Worm (Caenorhabditis elegans): Measurements from ENCODE around the gene Y61B8A.6.

Y61B8A.6 gene

DNA sequence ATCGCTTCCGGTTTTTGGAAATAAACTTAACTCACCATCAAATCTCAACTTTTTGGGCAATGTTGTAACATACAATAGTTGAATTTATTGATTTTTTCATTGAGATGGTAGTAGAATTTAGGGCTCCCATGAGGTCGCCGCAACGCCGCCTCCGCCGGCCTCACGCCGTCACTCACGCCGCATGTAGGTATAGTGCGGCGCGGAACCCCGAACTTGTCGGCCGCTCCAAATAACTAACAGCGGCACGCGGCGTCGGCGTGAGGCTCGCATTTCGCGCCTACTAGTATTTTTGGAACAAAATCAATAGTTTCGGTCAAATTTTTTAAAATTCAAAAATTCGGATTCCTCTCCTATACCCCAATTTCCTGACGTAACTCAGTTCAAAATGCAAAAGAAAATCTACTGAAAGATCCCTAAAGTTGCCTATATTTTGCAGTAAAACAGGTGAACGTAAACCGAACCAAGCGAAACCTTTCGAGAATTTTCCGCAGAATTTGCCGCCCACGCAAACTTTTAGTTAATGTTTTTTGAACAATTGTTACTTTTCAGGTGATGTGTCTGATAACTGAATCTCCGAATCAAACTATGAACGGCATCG, at the start of gene Y61B8A.6:
TSS of gene Y61B8A.6 (plus strand) at position 548 of the 598 bp plus-strand sequence.
- TF ChIP-seq unc-62 (GFP tag; optimal IDR thresholded peaks at IDR 0.05): no peak

DNA sequence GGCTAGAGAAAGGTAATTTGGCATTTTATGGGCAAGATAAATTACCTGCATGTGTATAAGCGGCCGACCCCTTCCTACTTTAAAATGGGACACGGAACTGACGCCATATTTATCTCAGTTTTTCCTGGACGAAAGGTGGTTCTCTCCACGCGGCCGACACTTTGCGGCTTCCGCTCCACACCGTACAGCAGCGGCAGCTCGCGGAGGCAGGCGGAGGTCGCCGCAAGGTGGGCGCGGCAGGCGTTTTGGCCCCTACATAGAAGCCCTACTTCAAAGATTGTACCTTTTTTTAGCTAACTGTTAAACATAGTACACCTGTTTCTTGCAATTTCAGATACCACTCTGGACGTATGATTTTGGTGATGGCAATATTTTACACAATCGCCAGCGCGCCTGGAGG, 45.2 kb upstream of the Y61B8A.6 start:
- TF ChIP-seq unc-62 (GFP tag; optimal IDR thresholded peaks at IDR 0.05): no peak

DNA sequence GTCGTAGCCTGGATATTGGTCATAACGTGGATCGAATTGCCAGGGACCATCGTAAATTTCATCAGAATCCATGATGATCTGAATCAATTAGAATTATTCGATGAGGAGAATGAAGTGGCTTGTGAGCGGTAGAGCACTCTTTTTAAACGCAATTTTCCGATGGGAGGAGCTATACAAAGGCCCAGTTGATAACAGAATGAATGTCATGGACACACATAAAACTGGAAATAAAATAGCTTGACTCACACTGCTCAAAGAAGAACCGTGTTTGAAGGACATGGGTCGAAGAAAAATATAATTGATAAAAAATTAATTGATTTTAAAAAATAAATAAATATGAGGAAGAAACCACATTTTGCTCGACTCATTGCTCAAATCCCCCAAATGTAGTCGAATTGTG, 43.7 kb upstream of the Y61B8A.6 start, which contains the start of gene Y68A4A.13:
TSS of gene Y68A4A.13 (minus strand) at position 101 of the 400 bp plus-strand sequence.
- no peak for TF ChIP-seq unc-62 (GFP tag; optimal IDR thresholded peaks at IDR 0.05)

DNA sequence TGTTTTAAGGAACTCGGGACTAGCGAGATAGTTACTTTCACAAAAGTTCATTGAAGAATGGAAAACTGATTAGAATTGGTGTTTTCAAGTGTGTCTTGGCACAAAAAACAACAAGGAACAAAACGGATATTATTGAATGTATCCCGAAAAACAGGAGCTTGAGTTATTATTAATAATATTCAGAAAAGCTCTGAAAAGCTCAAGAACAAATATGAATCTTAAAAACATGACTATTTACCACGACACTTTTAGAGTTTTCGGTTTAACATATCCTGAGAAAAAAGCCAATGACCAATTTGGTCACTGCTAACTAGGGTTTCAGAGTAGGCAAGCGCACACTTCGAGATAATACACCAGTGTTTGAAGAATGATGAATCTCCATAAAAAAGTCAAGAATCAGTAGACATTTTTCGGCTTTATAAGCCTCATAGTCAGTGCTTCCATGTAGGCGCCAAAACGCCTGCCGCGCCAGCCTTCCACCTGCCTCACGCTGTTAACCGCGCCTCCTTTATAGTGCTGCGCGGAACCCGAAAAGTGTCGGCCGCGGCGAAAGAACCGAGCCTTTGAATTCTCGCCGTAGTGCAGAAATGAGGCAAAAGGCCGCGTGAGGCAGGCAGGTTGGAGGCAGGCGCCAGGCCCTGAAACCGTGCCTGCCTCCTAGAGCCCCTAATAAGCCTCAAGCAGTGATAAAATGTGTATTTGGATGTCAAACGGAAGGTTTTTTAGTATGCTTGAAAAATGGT, 39.6 kb upstream of the Y61B8A.6 start, which contains the start of gene srh-236:
TSS of gene srh-236 (minus strand) at position 51 of the 743 bp plus-strand sequence.
- no peak for TF ChIP-seq unc-62 (GFP tag; optimal IDR thresholded peaks at IDR 0.05)

DNA sequence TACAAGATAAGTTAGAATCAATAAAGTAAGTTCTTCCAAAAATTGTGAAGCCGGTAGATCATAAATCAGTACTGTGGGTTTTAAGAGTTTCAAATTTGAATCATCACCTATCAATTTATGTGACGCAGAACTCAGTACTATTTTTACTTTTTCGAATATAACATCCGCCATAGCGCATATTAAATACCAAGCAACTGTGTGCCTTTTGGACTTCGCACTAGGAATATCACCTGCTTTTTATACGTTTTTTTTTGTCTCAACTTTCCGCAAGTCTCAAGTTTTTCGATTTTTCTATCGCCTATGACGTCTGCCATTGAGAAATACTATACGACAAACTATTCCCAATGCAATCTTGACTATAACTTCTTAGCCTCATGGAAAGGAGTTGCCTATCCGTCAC, 39.0 kb upstream of the Y61B8A.6 start, which contains the start of gene srh-113:
TSS of gene srh-113 (plus strand) at position 301 of the 400 bp plus-strand sequence.
- no peak for TF ChIP-seq unc-62 (GFP tag; optimal IDR thresholded peaks at IDR 0.05)

DNA sequence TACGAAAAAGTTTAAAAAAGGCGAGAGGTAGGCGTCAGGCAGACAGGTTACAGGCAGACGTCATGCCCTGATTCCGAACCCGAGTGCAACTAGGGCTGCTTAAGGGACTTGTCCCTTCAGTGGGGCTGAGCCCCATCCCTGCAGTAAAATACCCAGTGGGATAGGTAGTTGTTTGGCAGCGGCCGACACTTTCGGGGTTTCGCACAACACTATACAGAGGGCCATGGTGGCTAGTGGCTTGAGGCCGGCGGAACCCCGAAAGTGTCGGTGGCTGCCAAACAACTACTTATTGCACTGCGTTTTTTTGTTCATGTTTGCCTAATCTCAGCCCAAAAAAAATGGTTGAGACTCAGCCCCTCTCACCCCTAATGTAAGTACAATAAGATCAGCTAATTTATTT, 36.1 kb upstream of the Y61B8A.6 start:
- TF ChIP-seq unc-62 (GFP tag; optimal IDR thresholded peaks at IDR 0.05): no peak

DNA sequence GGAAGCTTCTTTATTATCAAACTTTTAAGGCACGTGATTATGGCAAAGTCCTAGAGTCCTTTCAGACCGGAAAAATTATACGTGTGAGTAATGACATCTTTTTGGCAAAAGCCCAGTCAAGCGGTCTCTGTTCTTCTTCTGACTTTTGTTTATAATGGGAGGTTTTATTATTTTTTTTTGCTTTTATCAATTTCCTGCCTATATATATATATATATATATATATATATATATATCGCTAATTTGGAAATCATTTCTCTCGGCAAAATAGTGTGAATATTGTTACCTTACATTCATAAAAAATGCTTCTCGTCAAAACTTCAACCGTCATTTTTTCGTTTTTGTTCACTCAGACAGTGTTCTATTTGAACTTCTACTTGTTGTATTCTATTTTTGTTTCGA, 34.0 kb upstream of the Y61B8A.6 start, which contains the start of gene srbc-62:
TSS of gene srbc-62 (plus strand) at position 301 of the 400 bp plus-strand sequence.
- TF ChIP-seq unc-62 (GFP tag; optimal IDR thresholded peaks at IDR 0.05): no peak

DNA sequence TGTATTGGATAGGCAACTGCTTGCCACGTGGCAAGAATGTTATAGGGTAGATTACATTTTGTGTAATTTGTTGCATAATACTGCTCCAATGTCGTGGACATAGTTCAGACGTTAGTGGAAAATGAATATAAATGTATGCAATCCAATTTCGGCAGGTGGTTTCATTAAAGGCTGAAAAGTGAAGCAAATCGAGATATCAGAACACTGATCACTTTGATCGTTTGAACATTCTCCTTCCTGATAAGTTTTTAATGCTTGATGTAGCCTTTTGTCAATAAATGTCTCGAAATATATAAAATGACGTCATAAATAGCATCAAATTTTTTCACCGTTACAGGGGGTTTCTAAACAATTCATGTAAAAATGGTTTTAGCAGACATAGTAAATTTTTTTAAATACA, 31.4 kb upstream of the Y61B8A.6 start, which contains the start of gene srh-109:
TSS of gene srh-109 (minus strand) at position 101 of the 400 bp plus-strand sequence.
- TF ChIP-seq unc-62 (GFP tag; optimal IDR thresholded peaks at IDR 0.05): no peak

DNA sequence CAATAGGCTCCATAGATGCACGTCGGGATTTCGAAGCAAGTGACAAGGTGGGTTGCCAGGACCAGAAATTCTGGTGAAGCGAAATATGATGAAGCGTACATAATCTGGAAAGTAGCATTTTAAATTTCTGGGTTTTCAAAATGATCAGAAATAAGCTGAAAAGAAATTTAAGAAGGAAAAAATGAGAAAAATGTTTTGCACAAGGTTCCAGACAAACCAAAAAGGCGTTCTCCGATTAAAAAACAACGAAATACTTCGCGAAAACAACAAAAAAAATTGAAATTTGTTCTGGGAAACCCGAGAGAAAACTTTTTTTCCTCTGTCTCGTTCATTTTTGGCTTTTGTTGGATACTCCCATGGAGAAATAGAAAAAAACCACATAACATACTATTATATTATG, 28.4 kb upstream of the Y61B8A.6 start, which contains the start of gene srh-252:
TSS of gene srh-252 (minus strand) at position 101 of the 400 bp plus-strand sequence.
- TF ChIP-seq unc-62 (GFP tag; optimal IDR thresholded peaks at IDR 0.05): no peak

DNA sequence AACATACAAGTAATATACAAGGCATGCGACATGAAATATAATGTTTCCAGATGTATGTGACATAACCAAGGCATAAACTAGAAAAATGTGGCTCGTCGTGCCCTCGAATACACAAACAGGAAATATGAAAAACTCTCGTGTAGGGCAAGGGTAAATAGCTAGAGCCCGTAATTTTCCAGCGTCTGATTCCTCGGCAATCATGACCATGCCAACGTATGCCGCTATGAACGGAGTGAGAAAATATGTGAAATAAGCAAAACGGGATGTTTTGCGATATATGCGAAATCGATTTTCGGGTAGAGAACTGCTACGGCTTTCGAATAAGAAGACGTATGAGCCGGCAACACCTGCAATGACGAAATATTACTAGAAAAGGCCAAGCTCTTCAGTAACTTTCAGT, 26.3 kb upstream of the Y61B8A.6 start, which contains the start of gene scl-25:
TSS of gene scl-25 (plus strand) at position 301 of the 400 bp plus-strand sequence.
- no peak for TF ChIP-seq unc-62 (GFP tag; optimal IDR thresholded peaks at IDR 0.05)

DNA sequence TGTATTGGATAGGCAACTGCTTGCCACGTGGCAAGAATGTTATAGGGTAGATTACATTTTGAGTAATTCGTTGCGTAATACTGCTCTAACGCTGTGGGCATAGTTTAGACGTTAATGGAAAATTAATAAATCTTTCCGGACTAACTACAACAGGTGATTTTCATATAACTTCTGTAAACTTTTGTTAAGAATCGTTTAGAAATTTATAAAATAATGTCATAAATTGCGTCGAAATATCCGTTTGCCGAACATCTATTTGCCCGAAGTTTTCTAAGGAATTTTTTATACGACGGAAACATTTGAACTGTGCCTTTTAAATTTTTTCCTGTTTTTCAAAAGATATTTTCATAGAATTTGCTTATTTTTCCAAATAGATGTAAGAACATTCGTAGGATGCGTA, 25.6 kb upstream of the Y61B8A.6 start, which contains the start of gene srh-112:
TSS of gene srh-112 (minus strand) at position 101 of the 400 bp plus-strand sequence.
- TF ChIP-seq unc-62 (GFP tag; optimal IDR thresholded peaks at IDR 0.05): no peak

DNA sequence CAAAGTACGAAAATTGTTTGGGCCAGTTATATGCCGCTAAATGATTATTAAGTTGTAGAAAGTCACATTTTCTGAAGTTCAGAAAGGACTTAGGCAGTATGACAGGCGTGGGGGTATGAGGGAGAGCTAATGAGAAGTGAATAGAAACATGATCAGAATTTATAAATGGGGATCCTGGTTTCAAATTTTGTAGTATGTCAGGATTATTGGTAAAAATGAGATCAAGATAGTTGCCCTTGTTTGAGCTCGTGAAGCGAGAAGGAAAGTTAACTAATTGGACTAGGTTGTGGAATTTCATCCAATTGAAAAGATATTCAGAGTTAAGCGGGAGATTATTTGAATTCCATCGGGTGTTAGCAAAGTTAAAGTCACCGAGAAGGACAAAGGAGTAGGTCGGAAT, 19.3 kb upstream of the Y61B8A.6 start:
- TF ChIP-seq unc-62 (GFP tag; optimal IDR thresholded peaks at IDR 0.05): no peak

DNA sequence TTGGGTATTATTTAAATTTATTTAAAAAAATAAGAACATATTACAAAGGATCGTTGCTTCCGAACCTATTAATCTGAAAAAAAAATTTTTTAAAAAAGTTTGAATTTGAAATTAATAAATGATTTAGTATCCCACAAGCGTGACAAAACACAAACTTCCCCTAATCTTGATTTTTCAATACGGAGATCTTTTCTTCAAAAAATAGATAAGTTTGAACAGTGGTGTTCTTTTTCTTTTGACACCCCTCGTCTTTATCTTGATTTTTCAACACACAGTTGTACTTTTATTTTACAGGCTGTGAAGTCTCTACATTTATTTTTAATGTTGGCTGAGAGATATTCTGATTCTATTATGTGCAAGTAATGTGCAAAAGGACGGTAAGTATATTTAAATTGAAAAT, 15.4 kb upstream of the Y61B8A.6 start, which contains the start of gene T19C9.10:
TSS of gene T19C9.10 (plus strand) at position 248 of the 400 bp plus-strand sequence.
- TF ChIP-seq unc-62 (GFP tag; optimal IDR thresholded peaks at IDR 0.05): no peak

DNA sequence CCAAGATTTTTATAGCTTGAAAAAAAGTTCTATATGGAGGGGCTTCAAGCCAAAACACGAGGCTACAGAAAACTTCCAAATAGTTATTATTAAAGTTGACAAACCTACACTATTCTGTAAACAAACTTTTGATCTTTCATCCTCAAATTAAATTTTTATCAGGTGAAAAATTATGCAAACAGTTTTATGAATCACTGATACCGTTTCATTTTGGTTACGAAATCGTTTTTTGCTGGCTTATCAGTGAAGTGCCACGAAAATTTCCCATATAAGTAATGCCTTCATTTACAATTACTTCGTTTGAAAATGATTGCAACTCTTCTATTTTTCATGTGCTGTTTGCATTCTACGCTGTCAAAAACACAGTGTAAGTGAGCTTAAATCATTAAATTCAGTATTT, 12.9 kb upstream of the Y61B8A.6 start, which contains the start of gene T19C9.8:
TSS of gene T19C9.8 (plus strand) at position 299 of the 400 bp plus-strand sequence.
- no peak for TF ChIP-seq unc-62 (GFP tag; optimal IDR thresholded peaks at IDR 0.05)

DNA sequence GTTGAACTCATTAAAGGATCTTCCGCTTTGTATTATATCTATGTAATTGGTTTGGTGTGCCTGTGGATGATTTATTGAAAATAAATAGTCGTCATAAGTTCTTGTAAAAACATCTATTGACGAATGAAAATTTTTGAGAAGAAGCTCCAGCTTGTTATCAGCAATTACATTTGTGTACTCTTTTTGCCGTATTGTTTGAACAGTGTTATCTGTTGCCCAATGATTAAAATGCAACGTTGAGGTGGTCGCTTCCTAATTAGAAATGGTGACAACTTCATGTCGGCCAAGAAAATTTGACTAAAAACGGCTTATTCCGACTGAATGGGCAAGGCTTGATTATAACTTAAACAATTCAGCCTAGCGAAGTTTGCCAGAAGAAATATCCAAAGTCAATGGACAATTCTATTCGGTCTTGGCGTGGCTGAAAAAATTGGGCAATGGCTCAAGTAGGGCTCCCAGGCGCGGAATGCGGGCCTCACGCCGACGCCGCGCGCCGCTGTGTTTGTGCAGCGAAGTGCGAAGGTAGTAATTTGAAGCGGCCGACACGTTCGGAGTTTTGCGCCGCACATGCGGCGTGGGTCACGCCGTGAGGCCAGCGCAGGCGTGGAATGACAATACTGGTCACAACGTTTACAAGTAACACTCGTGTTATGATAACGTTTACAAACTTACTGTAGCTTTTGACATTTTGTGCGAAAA, 11.0 kb upstream of the Y61B8A.6 start:
- no peak for TF ChIP-seq unc-62 (GFP tag; optimal IDR thresholded peaks at IDR 0.05)

DNA sequence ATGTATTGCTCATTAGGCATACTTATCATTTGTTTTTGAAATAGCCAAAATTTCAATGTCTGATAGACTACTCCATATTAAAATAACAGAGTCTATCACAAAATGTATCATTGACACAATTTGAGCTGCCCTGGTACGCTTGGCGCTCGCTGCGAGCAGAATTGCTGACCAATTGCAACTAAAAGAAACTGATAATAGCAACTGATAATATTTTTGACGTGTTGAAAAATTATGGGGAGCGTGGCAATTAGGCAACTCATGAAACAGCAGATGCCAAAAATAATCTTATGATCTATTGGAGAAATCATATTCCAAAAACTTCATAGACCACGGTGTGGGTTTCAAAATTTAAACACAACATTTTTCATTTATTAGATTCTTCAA, 10.4 kb upstream of the Y61B8A.6 start:
- no peak for TF ChIP-seq unc-62 (GFP tag; optimal IDR thresholded peaks at IDR 0.05)

Measured in whole organism, dauer.